Worm (Caenorhabditis elegans) whole organism, late embryonic: ENCODE results near the gene cest-26.

ENCODE experiments used
- ceh-18 ChIP-seq: sonication (generic microtip); optimal IDR thresholded peaks from 2 replicates; lab custom pipeline; 2016; ENCODE audit warnings: missing genetic modification characterization, missing compliant biosample characterization
- ceh-6 ChIP-seq: fragments of 200-800 bp; sonication (Bioruptor generic); optimal IDR thresholded peaks from 2 replicates; lab custom pipeline; 2018; ENCODE audit warnings: mild to moderate bottlenecking, missing genetic modification characterization, missing compliant biosample characterization
- madf-2 ChIP-seq: sonication (generic microtip); optimal IDR thresholded peaks from 2 replicates; lab custom pipeline; 2017; ENCODE audit warnings: missing genetic modification characterization, missing compliant biosample characterization
- rnt-1 ChIP-seq: sonication (generic microtip); optimal IDR thresholded peaks from 2 replicates; lab custom pipeline; 2016; ENCODE audit warnings: missing genetic modification characterization, missing compliant biosample characterization

DNA sequence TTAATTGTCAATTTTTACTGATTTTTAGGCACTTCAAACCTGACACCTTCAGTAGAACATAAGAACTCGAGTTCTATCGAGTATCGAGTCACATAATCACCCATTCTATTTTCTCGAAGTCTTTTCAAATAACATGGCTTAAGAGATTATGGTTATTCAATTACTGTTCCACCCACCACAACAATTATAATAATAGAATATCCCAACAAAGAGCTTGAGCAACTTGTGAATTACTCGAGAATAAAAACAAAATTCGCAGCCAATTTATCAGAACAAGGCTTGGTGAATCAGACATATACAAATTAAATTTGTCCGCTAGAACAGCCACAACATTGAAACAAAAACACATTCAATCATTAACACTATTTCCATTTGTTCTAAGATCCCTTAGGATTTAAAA is 13.2 kb downstream of the cest-26 start:
- TF ChIP-seq ceh-6 (GFP tag; lab: Kevin White, UChicago) (no peak), ceh-18 (tag; lab: Kevin White, UChicago) (no peak), rnt-1 (tag; lab: Kevin White, UChicago) (no peak), madf-2 (tag; lab: Kevin White, UChicago) (no peak)
